Worm (Caenorhabditis elegans) whole organism, L4 larva: Measurements from ENCODE around the gene Y53F4B.62.
A peak's percentile ranks its signal among the peaks of the same experiment; 100 is the strongest.

Experiments
- D1046.2 ChIP-seq: fragments of 200-800 bp; sonication (Bioruptor generic); IDR thresholded peaks from 2 replicates; pipeline ENCODE4 v1.3.6; 2022; ENCODE audit warnings: missing genetic modification characterization, missing compliant biosample characterization
- F10B5.3 ChIP-seq: sonication (generic microtip); optimal IDR thresholded peaks from 2 replicates; lab custom pipeline; 2016; ENCODE audit warnings: mild to moderate bottlenecking, missing genetic modification characterization, missing compliant biosample characterization
- F26F4.8 ChIP-seq: fragments of 200-800 bp; sonication (Bioruptor generic); conservative IDR thresholded peaks from 2 replicates; pipeline ENCODE4 v1.3.6; 2022; ENCODE audit warnings: missing genetic modification characterization, missing compliant biosample characterization
- F44E2.7 ChIP-seq: fragments of 200-800 bp; sonication (Bioruptor generic); IDR thresholded peaks from 2 replicates; pipeline ENCODE4 v2.1.2; 2022; ENCODE audit warnings: missing genetic modification characterization, missing compliant biosample characterization
- T20F7.1 ChIP-seq: fragments of 200-800 bp; sonication (Bioruptor generic); optimal IDR thresholded peaks from 2 replicates; lab custom pipeline; 2018; ENCODE audit warnings: mild to moderate bottlenecking, missing genetic modification characterization, missing compliant biosample characterization
- Y105C5A.15 ChIP-seq: fragments of 200-800 bp; sonication (Bioruptor generic); IDR thresholded peaks from 2 replicates; pipeline ENCODE4 v1.3.6; 2022; ENCODE audit warnings: missing genetic modification characterization, missing compliant biosample characterization
- Y48G9A.11 ChIP-seq: fragments of 200-800 bp; sonication (Bioruptor generic); IDR thresholded peaks from 2 replicates; pipeline ENCODE4 v1.3.6; 2022; ENCODE audit warnings: missing genetic modification reagents, missing genetic modification characterization, missing compliant biosample characterization
- ZK546.5 ChIP-seq, 2 experiments: sonication (generic microtip); optimal IDR thresholded peaks; 2 replicates each; lab custom pipeline; 2017; ENCODE audit warnings: missing biosample characterization in 2 of 2, missing genetic modification characterization in 2 of 2
- aha-1 ChIP-seq: fragments of 150-350 bp; peaks from one replicate; lab custom pipeline; 2014; ENCODE audit warnings: missing biosample characterization, missing genetic modification characterization
- ama-1 ChIP-seq: fragments of 150-350 bp; optimal IDR thresholded peaks from 2 replicates; lab custom pipeline; 2014; ENCODE audit warnings: inconsistent platforms, mixed read lengths
- ceh-20 ChIP-seq: fragments of 200-800 bp; sonication (Bioruptor generic); IDR thresholded peaks from 2 replicates; pipeline ENCODE4 v1.3.6; 2022; ENCODE audit warnings: missing genetic modification reagents, missing genetic modification characterization, missing compliant biosample characterization
- ceh-28 ChIP-seq: fragments of 150-350 bp; optimal IDR thresholded peaks from 2 replicates; lab custom pipeline; 2014; ENCODE audit warnings: missing biosample characterization, missing genetic modification reagents, missing genetic modification characterization
- ceh-44 ChIP-seq: fragments of 200-800 bp; sonication (Bioruptor generic); IDR thresholded peaks from 2 replicates; pipeline ENCODE4 v1.3.6; 2022; ENCODE audit warnings: missing genetic modification reagents, missing genetic modification characterization, missing compliant biosample characterization
- ceh-62 ChIP-seq: sonication (generic microtip); optimal IDR thresholded peaks from 2 replicates; lab custom pipeline; 2017; ENCODE audit warnings: missing biosample characterization, missing genetic modification characterization
- ceh-82 ChIP-seq: sonication (generic microtip); optimal IDR thresholded peaks from 2 replicates; lab custom pipeline; 2017; ENCODE audit warnings: missing biosample characterization, missing genetic modification characterization
- ces-1 ChIP-seq: fragments of 150-350 bp; sonication (generic microtip); optimal IDR thresholded peaks from 4 replicates; lab custom pipeline; 2014; ENCODE audit warnings: missing biosample characterization, missing genetic modification reagents, missing genetic modification characterization
- cey-2 ChIP-seq: sonication (generic microtip); optimal IDR thresholded peaks from 3 replicates; lab custom pipeline; 2017; ENCODE audit warnings: missing genetic modification characterization, mild to moderate bottlenecking, missing compliant biosample characterization, antibody characterized with exemption, borderline replicate concordance; ENCODE audit not compliant: insufficient read depth
- ctbp-1 ChIP-seq: fragments of 200-800 bp; sonication (Bioruptor generic); IDR thresholded peaks from 2 replicates; pipeline ENCODE4 v1.3.6; 2022; ENCODE audit warnings: missing genetic modification reagents, missing genetic modification characterization, missing compliant biosample characterization
- daf-12 ChIP-seq: fragments of 150-350 bp; optimal IDR thresholded peaks from 2 replicates; lab custom pipeline; 2014; ENCODE audit warnings: missing biosample characterization, missing genetic modification reagents, missing genetic modification characterization
- daf-16 ChIP-seq, 3 experiments: sonication (generic microtip); optimal IDR thresholded peaks; 2 replicates each; lab custom pipeline; 2016 to 2017; ENCODE audit warnings: missing genetic modification characterization in 3 of 3, missing genetic modification reagents in 3 of 3, mild to moderate bottlenecking in 2 of 3, missing compliant biosample characterization in 2 of 3, missing biosample characterization in 1 of 3, moderate library complexity in 1 of 3
- dmd-6 ChIP-seq: fragments of 200-800 bp; sonication (Bioruptor generic); IDR thresholded peaks from 2 replicates; pipeline ENCODE4 v1.3.6; 2022; ENCODE audit warnings: missing genetic modification reagents, missing genetic modification characterization, missing compliant biosample characterization
- dmd-8 ChIP-seq: fragments of 200-800 bp; sonication (Bioruptor generic); IDR thresholded peaks from 2 replicates; pipeline ENCODE4 v1.3.6; 2022; ENCODE audit warnings: missing genetic modification characterization, missing compliant biosample characterization
- dmd-9 ChIP-seq: fragments of 200-800 bp; sonication (Bioruptor generic); IDR thresholded peaks from 2 replicates; pipeline ENCODE4 v1.3.6; 2022; ENCODE audit warnings: missing genetic modification reagents, missing genetic modification characterization, missing compliant biosample characterization
- dve-1 ChIP-seq: sonication (generic microtip); optimal IDR thresholded peaks from 2 replicates; lab custom pipeline; 2017; ENCODE audit warnings: antibody characterized with exemption, mild to moderate bottlenecking, missing genetic modification characterization, missing compliant biosample characterization; ENCODE audit not compliant: insufficient read depth
- fkh-10 ChIP-seq: fragments of 150-350 bp; optimal IDR thresholded peaks from 2 replicates; lab custom pipeline; 2014; ENCODE audit warnings: missing biosample characterization, missing genetic modification reagents, missing genetic modification characterization
- gei-8 ChIP-seq: fragments of 200-800 bp; sonication (Bioruptor generic); optimal IDR thresholded peaks from 2 replicates; lab custom pipeline; 2018; ENCODE audit warnings: mild to moderate bottlenecking, missing genetic modification characterization, missing compliant biosample characterization
- hlh-30 ChIP-seq: sonication (generic microtip); optimal IDR thresholded peaks from 2 replicates; lab custom pipeline; 2017; ENCODE audit warnings: antibody characterized with exemption, mild to moderate bottlenecking, missing genetic modification characterization, missing compliant biosample characterization; ENCODE audit not compliant: insufficient read depth
- hmg-1.1 ChIP-seq: fragments of 200-800 bp; sonication (Bioruptor generic); IDR thresholded peaks from 2 replicates; pipeline ENCODE4 v1.3.6; 2022; ENCODE audit warnings: missing genetic modification reagents, missing genetic modification characterization, missing compliant biosample characterization
- jun-1 ChIP-seq: fragments of 150-350 bp; optimal IDR thresholded peaks from 2 replicates; lab custom pipeline; 2014; ENCODE audit warnings: missing biosample characterization, missing genetic modification reagents, missing genetic modification characterization
- lin-1 ChIP-seq: fragments of 200-800 bp; sonication (Bioruptor generic); IDR thresholded peaks from 2 replicates; pipeline ENCODE4 v1.3.6; 2022; ENCODE audit warnings: missing genetic modification reagents, missing genetic modification characterization, missing compliant biosample characterization
- lin-29 ChIP-seq: fragments of 200-800 bp; sonication (Bioruptor generic); IDR thresholded peaks from 2 replicates; pipeline ENCODE4 v1.3.6; 2022; ENCODE audit warnings: missing genetic modification reagents, missing genetic modification characterization, missing compliant biosample characterization
- lin-38 ChIP-seq: fragments of 200-800 bp; sonication (Bioruptor generic); IDR thresholded peaks from 2 replicates; pipeline ENCODE4 v1.3.6; 2022; ENCODE audit warnings: missing genetic modification reagents, missing genetic modification characterization, missing compliant biosample characterization
- nhr-10 ChIP-seq: fragments of 150-350 bp; optimal IDR thresholded peaks from 2 replicates; lab custom pipeline; 2014; ENCODE audit warnings: missing biosample characterization, missing genetic modification characterization
- nhr-237 ChIP-seq: sonication (generic microtip); optimal IDR thresholded peaks from 2 replicates; lab custom pipeline; 2017; ENCODE audit warnings: missing biosample characterization, missing genetic modification characterization
- nhr-28 ChIP-seq: fragments of 150-350 bp; optimal IDR thresholded peaks from 2 replicates; lab custom pipeline; 2014; ENCODE audit warnings: missing biosample characterization, missing genetic modification characterization
- nhr-41 ChIP-seq: fragments of 200-800 bp; sonication (Bioruptor generic); IDR thresholded peaks from 2 replicates; pipeline ENCODE4 v1.3.6; 2022; ENCODE audit warnings: missing genetic modification reagents, missing genetic modification characterization, missing compliant biosample characterization
- nhr-42 ChIP-seq: fragments of 200-800 bp; sonication (Bioruptor generic); IDR thresholded peaks from 2 replicates; pipeline ENCODE4 v1.3.6; 2022; ENCODE audit warnings: missing genetic modification characterization, missing compliant biosample characterization
- nhr-6 ChIP-seq: fragments of 150-350 bp; optimal IDR thresholded peaks from 2 replicates; lab custom pipeline; 2014; ENCODE audit warnings: missing biosample characterization, missing genetic modification characterization
- nhr-76 ChIP-seq: fragments of 150-350 bp; optimal IDR thresholded peaks from 2 replicates; lab custom pipeline; 2014; ENCODE audit warnings: missing biosample characterization, missing genetic modification characterization
- pqm-1 ChIP-seq: sonication (generic microtip); optimal IDR thresholded peaks from 2 replicates; lab custom pipeline; 2017; ENCODE audit warnings: missing biosample characterization, missing genetic modification characterization
- set-16 ChIP-seq: fragments of 200-800 bp; sonication (Bioruptor generic); IDR thresholded peaks from 2 replicates; pipeline ENCODE4 v1.3.6; 2022; ENCODE audit warnings: missing genetic modification reagents, missing genetic modification characterization, missing compliant biosample characterization
- skn-1 ChIP-seq: fragments of 150-350 bp; optimal IDR thresholded peaks from 2 replicates; lab custom pipeline; 2014; ENCODE audit warnings: missing biosample characterization, missing genetic modification characterization
- snpc-4 ChIP-seq: fragments of 150-350 bp; optimal IDR thresholded peaks from 2 replicates; lab custom pipeline; 2014; ENCODE audit warnings: missing biosample characterization, missing genetic modification characterization
- spr-3 ChIP-seq: fragments of 200-800 bp; sonication (Bioruptor generic); optimal IDR thresholded peaks from 2 replicates; lab custom pipeline; 2018; ENCODE audit warnings: mild to moderate bottlenecking, missing genetic modification characterization, missing compliant biosample characterization
- tag-97 ChIP-seq: fragments of 200-800 bp; sonication (Bioruptor generic); IDR thresholded peaks from 2 replicates; pipeline ENCODE4 v1.3.6; 2022; ENCODE audit warnings: missing genetic modification characterization, missing compliant biosample characterization
- unc-130 ChIP-seq: sonication (generic microtip); optimal IDR thresholded peaks from 2 replicates; lab custom pipeline; 2016; ENCODE audit warnings: missing genetic modification reagents, missing genetic modification characterization, missing compliant biosample characterization
- unc-62 ChIP-seq, 3 experiments: fragments of 150-350 bp in 1 of 3; sonication (generic microtip); optimal IDR thresholded peaks in 2 of 3; peaks in 1 of 3; 1 replicate in 1 of 3; 2 replicates in 2 of 3; lab custom pipeline; 2014 to 2017; ENCODE audit warnings: missing biosample characterization in 3 of 3, missing genetic modification characterization in 3 of 3, missing genetic modification reagents in 3 of 3, missing genotype in 1 of 3
- zfp-2 ChIP-seq: sonication (generic microtip); optimal IDR thresholded peaks from 2 replicates; lab custom pipeline; 2016; ENCODE audit warnings: mild to moderate bottlenecking, missing genetic modification characterization, missing compliant biosample characterization
- zfp-3 ChIP-seq: fragments of 200-800 bp; sonication (Bioruptor generic); conservative IDR thresholded peaks from 2 replicates; pipeline ENCODE4 v1.3.6; 2022; ENCODE audit warnings: missing genetic modification reagents, missing genetic modification characterization, missing compliant biosample characterization
- ztf-7 ChIP-seq: fragments of 150-350 bp; optimal IDR thresholded peaks from 2 replicates; lab custom pipeline; 2014; ENCODE audit warnings: missing biosample characterization, missing genetic modification characterization

Y53F4B.62 gene

DNA sequence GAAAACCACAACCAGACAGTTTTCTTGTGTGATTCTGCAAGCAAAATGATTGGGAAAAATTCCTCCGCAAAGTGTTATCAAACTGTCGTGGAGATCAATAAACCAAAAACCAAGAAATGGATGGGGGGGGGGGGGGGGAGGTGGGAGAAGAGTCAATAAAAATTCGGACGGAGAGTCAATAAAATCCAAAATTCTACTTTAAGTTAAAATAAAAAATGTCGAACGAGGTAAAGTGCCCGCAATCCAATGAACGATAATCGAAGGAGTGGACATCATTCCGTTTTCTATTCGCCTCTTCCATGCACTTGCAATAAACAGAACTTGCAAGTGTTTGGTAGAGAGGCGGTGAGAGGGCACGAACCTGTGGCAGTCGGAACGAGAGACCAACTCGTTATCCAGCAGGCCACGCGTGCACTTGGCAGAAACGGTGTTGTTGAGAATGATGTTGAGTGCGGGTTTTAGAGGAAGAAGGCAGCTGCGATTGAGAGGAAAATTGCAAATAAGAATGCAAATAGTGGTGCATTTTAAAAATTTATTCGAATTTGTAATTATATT is 35.3 kb upstream of the Y53F4B.62 start, which contains the start of gene gst-27 (continued):
- peak; percentile 70 for TF ChIP-seq nhr-28 (tag; lab: Kevin White, UChicago)
- TF ChIP-seq nhr-10 (tag; lab: Kevin White, UChicago), result no peak
- TF ChIP-seq T20F7.1 (GFP tag; lab: Kevin White, UChicago), result no peak
- TF ChIP-seq ama-1, result no peak
- TF ChIP-seq ces-1 (GFP tag; lab: Kevin White, UChicago), result no peak
- no peak for TF ChIP-seq nhr-76 (tag; lab: Kevin White, UChicago)
- TF ChIP-seq zfp-3 (GFP tag; lab: Robert Waterston, UW), result peak; percentile 41; the same call in 1 of the 2 replicates
- no peak for TF ChIP-seq ceh-28 (tag; lab: Kevin White, UChicago)
- TF ChIP-seq ceh-62 (tag; lab: Kevin White, UChicago), result no peak
- peak; percentile 70 to 90 for TF ChIP-seq daf-16 (GFP tag; optimal IDR thresholded peaks at IDR 0.05; lab: Kevin White, UChicago)
- TF ChIP-seq daf-16 (tag; optimal IDR thresholded peaks at IDR 0.05; lab: Kevin White, UChicago), result peak; percentile 91
- peak; percentile 91 for TF ChIP-seq dve-1 (tag; lab: Kevin White, UChicago)
- peak; percentile 90 for TF ChIP-seq gei-8 (GFP tag; lab: Kevin White, UChicago)
- TF ChIP-seq Y105C5A.15, result peak; percentile 87; the same call in 1 of the 2 replicates
- peak; percentile 78 for TF ChIP-seq dmd-9 (GFP tag; lab: Robert Waterston, UW)
- peak; percentile 85 for TF ChIP-seq F26F4.8
- no peak for TF ChIP-seq cey-2 (tag; lab: Kevin White, UChicago)
- 0 out of 2 replicates have a peak, but pooled peaks have one; percentile 45 for TF ChIP-seq D1046.2 (GFP tag; lab: Robert Waterston, UW)
- TF ChIP-seq hmg-1.1 (GFP tag; lab: Robert Waterston, UW), result peak; percentile 90
- TF ChIP-seq F44E2.7 (GFP tag; lab: Robert Waterston, UW), result peak; percentile 60; the same call in 1 of the 2 replicates
- peak; percentile 40 for TF ChIP-seq nhr-6 (tag; lab: Kevin White, UChicago)
- TF ChIP-seq unc-62 (GFP tag; optimal IDR thresholded peaks at IDR 0.05 in 1 of 2; lab: Kevin White, UChicago), result peak in 1 of 2 experiments; percentile 100
- no peak for TF ChIP-seq unc-62 (tag; optimal IDR thresholded peaks at IDR 0.05; lab: Kevin White, UChicago)
- TF ChIP-seq lin-38 (GFP tag; lab: Robert Waterston, UW), result peak; percentile 82
- no peak for TF ChIP-seq nhr-237 (tag; lab: Kevin White, UChicago)
- no peak for TF ChIP-seq tag-97 (GFP tag; lab: Robert Waterston, UW)
- TF ChIP-seq ceh-20, result peak; percentile 76
- peak; percentile 92 for TF ChIP-seq nhr-42 (GFP tag; lab: Robert Waterston, UW)
- peak; percentile 60; the same call in 1 of the 2 replicates for TF ChIP-seq set-16
- peak; percentile 64 for TF ChIP-seq unc-130
- peak; percentile 78 for TF ChIP-seq nhr-41 (GFP tag; lab: Robert Waterston, UW)
- peak; percentile 68 for TF ChIP-seq jun-1 (tag; lab: Kevin White, UChicago)
- TF ChIP-seq Y48G9A.11 (GFP tag; lab: Robert Waterston, UW), result peak; percentile 80
- TF ChIP-seq lin-29 (GFP tag; lab: Robert Waterston, UW), result peak; percentile 62; the same call in 1 of the 2 replicates
- no peak for TF ChIP-seq skn-1
- peak; percentile 60; the same call in 1 of the 2 replicates for TF ChIP-seq ceh-44 (GFP tag; lab: Robert Waterston, UW)
- TF ChIP-seq ztf-7, result peak; percentile 69
- peak; percentile 54 for TF ChIP-seq fkh-10 (GFP tag; lab: Kevin White, UChicago)
- TF ChIP-seq hlh-30 (tag; lab: Kevin White, UChicago), result peak; percentile 76
- no peak for TF ChIP-seq ceh-82
- TF ChIP-seq zfp-2 (tag; lab: Kevin White, UChicago), result peak; percentile 46
- TF ChIP-seq dmd-8 (GFP tag; lab: Robert Waterston, UW), result peak; percentile 89
- peak; percentile 10 for TF ChIP-seq snpc-4
- peak; percentile 22 for TF ChIP-seq pqm-1 (tag; lab: Kevin White, UChicago)
- TF ChIP-seq spr-3 (GFP tag; lab: Kevin White, UChicago), result peak; percentile 80
- peak; percentile 84 for TF ChIP-seq dmd-6
- peak; percentile 62 for TF ChIP-seq F10B5.3 (tag; lab: Kevin White, UChicago)
- peak; percentile 99 for TF ChIP-seq aha-1 (tag; lab: Kevin White, UChicago)
- TF ChIP-seq lin-1 (GFP tag; lab: Robert Waterston, UW), result peak; percentile 83
- TF ChIP-seq ctbp-1 (GFP tag; lab: Robert Waterston, UW), result peak; percentile 85
- no peak for TF ChIP-seq ZK546.5 (tag; optimal IDR thresholded peaks at IDR 0.05; lab: Kevin White, UChicago)
- TF ChIP-seq daf-12 (tag; lab: Kevin White, UChicago), result no peak
